Fruit fly (Drosophila melanogaster): Measurements from ENCODE around the gene CG44001.
A peak's percentile ranks its signal among the peaks of the same experiment; 100 is the strongest.

CG44001 gene

DNA sequence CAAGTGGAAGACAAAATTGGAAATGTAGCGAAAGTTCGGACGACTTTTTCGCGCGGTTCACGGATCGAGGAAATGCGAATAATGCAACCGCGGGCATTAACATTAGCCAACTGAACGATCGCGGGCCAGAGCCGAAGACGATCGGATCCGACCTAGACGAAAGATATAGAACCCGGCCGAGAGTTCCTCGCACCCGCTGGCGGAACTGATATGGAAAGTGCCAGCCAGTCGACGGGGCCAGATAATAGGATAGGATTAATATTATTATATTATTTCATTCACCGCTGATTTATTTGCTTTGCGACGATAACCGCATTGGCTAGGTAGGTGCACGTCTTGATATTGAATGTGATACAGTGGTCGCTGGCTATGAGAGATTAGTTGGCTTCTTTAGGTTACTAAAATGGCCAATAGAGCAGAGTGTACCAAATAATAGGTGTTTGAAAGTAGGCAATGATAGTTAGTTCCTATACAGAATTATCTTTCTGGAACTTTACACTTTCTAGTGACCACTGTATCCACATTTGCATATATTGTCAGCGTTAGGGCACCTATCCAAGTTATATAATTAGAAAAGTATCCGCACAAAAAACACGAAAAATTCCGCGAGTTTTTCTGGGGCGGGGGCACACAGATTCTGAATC lies 43.6 kb upstream of the CG44001 start (continued):
- TF ChIP-seq Sox15 (GFP tag; optimal IDR thresholded peaks at IDR 0.05) (peak; percentile 54), fkh (GFP tag; optimal IDR thresholded peaks at IDR 0.05) (peak; percentile 15), CG16779 (tag; optimal IDR thresholded peaks at IDR 0.05) (peak; percentile 56), CG3919 (GFP tag; optimal IDR thresholded peaks at IDR 0.05) (peak; percentile 77), fd85E (GFP tag; optimal IDR thresholded peaks at IDR 0.05) (no peak), dac (GFP tag; optimal IDR thresholded peaks at IDR 0.05) (peak; percentile 46), CG31627 (GFP tag; optimal IDR thresholded peaks at IDR 0.05) (peak; percentile 74), CG10669 (GFP tag; optimal IDR thresholded peaks at IDR 0.05) (peak; percentile 51), Ets21C (GFP tag; optimal IDR thresholded peaks at IDR 0.05) (peak; percentile 55)

- TF ChIP-seq pdm3 (GFP tag; optimal IDR thresholded peaks at IDR 0.05) (peak; percentile 88), dsx (GFP tag; optimal IDR thresholded peaks at IDR 0.05; ENCODE audit: poor library complexity, severe bottlenecking) (peak; percentile 83), CG6792 (GFP tag; optimal IDR thresholded peaks at IDR 0.05) (peak; percentile 87), CG32006 (GFP tag; optimal IDR thresholded peaks at IDR 0.05) (peak; percentile 70), CG1621 (tag; optimal IDR thresholded peaks at IDR 0.05) (peak; percentile 64), CG15336 (GFP tag; IDR thresholded peaks at IDR 0.05) (peak; percentile 87), CG3032 (tag; optimal IDR thresholded peaks at IDR 0.05) (peak; percentile 88), Sox102F (GFP tag; optimal IDR thresholded peaks at IDR 0.05) (peak; percentile 86), spab (GFP tag; optimal IDR thresholded peaks at IDR 0.05) (peak; percentile 84), esn (GFP tag; optimal IDR thresholded peaks at IDR 0.05) (peak; percentile 94), CG6854 (GFP tag; optimal IDR thresholded peaks at IDR 0.05) (peak; percentile 79), CG6808 (GFP tag; optimal IDR thresholded peaks at IDR 0.05) (peak; percentile 91), CG8632 (GFP tag; optimal IDR thresholded peaks at IDR 0.05) (peak; percentile 79), Eip78C (GFP tag) (peak; percentile 96), dac (GFP tag; optimal IDR thresholded peaks at IDR 0.05) (peak; percentile 2), CG4318 (GFP tag; optimal IDR thresholded peaks at IDR 0.05) (peak; percentile 45), eg (GFP tag; IDR thresholded peaks at IDR 0.05) (peak; percentile 69), cyc (GFP tag; optimal IDR thresholded peaks at IDR 0.05) (peak; percentile 75), CG6276 (GFP tag; optimal IDR thresholded peaks at IDR 0.05) (peak; percentile 62), fd85E (GFP tag; optimal IDR thresholded peaks at IDR 0.05) (peak; percentile 60), CG3919 (GFP tag; optimal IDR thresholded peaks at IDR 0.05) (peak; percentile 84), CG16779 (tag; optimal IDR thresholded peaks at IDR 0.05) (peak; percentile 67), achi (GFP tag; optimal IDR thresholded peaks at IDR 0.05) (peak; percentile 73), CG9139 (GFP tag; optimal IDR thresholded peaks at IDR 0.05) (peak; percentile 77), svp (GFP tag) (peak; percentile 92), CG6163 (GFP tag; IDR thresholded peaks at IDR 0.05) (peak; percentile 85), vri (GFP tag; optimal IDR thresholded peaks at IDR 0.05) (peak; percentile 88), CG31627 (GFP tag; optimal IDR thresholded peaks at IDR 0.05) (peak; percentile 87), topi (GFP tag; optimal IDR thresholded peaks at IDR 0.05) (peak; percentile 88), CG7368 (GFP tag; optimal IDR thresholded peaks at IDR 0.05) (peak; percentile 73), CG10669 (GFP tag; optimal IDR thresholded peaks at IDR 0.05) (peak; percentile 83), Hr4 (GFP tag; optimal IDR thresholded peaks at IDR 0.05) (peak; percentile 73), salr (GFP tag; optimal IDR thresholded peaks at IDR 0.05) (peak; percentile 70 to 82), OdsH (GFP tag; optimal IDR thresholded peaks at IDR 0.05) (peak; percentile 81), CG34406 (GFP tag; optimal IDR thresholded peaks at IDR 0.05) (peak; percentile 80), CG11902 (GFP tag; optimal IDR thresholded peaks at IDR 0.05) (peak; percentile 67), Blimp-1 (GFP tag; optimal IDR thresholded peaks at IDR 0.05) (peak; percentile 57), fkh (GFP tag; optimal IDR thresholded peaks at IDR 0.05) (peak; percentile 69), Gug (GFP tag; IDR thresholded peaks at IDR 0.05) (peak; percentile 75), CG8319 (GFP tag; optimal IDR thresholded peaks at IDR 0.05) (peak; percentile 53), ss (GFP tag; optimal IDR thresholded peaks at IDR 0.05) (peak; percentile 89 to 95), fd59A (GFP tag; optimal IDR thresholded peaks at IDR 0.05) (peak; percentile 88), Lpt (GFP tag; optimal IDR thresholded peaks at IDR 0.05) (peak; percentile 46), Eip75B (GFP tag; optimal IDR thresholded peaks at IDR 0.05) (peak; percentile 80)
Measured at dm6 chr2L:5000287-5000871, 42.7 kb upstream of the CG44001 start.

Measured in whole organism, prepupa.